Worm (Caenorhabditis elegans): ENCODE data around the gene flp-5.
A peak's percentile ranks its signal among the peaks of the same experiment; 100 is the strongest.

The flp-5 gene

ce11 chrX:8551687-8552327 lies 23.8 kb downstream of the flp-5 start, which contains the start of gene dhhc-14:
Gene dhhc-14 (plus strand): TSS chrX:8552277.
- TF ChIP-seq lin-15B (tag; optimal IDR thresholded peaks at IDR 0.05) (peak; percentile 76), skn-1 (tag; optimal IDR thresholded peaks at IDR 0.05) (peak; percentile 23), pha-4 (tag; optimal IDR thresholded peaks at IDR 0.05) (peak; percentile 45), hmg-11 (tag; optimal IDR thresholded peaks at IDR 0.05) (peak; percentile 57), pqm-1 (tag; optimal IDR thresholded peaks at IDR 0.05) (no peak), mdl-1 (tag; optimal IDR thresholded peaks at IDR 0.05) (peak; percentile 13), ZK546.5 (tag; optimal IDR thresholded peaks at IDR 0.05) (no peak), nhr-67 (tag; optimal IDR thresholded peaks at IDR 0.05) (no peak), lin-39 (tag; optimal IDR thresholded peaks at IDR 0.05) (peak; percentile 80), daf-12 (tag; optimal IDR thresholded peaks at IDR 0.05) (no peak), nhr-23 (tag; optimal IDR thresholded peaks at IDR 0.05) (peak; percentile 3), nfya-1 (tag; optimal IDR thresholded peaks at IDR 0.05; ENCODE audit: insufficient read depth) (peak; percentile 71), jun-1 (tag; optimal IDR thresholded peaks at IDR 0.05) (no peak)

ce11 chrX:8554029-8554428 lies 26.0 kb downstream of the flp-5 start:
- TF ChIP-seq nhr-23 (tag; optimal IDR thresholded peaks at IDR 0.05) (no peak), eor-1 (tag; optimal IDR thresholded peaks at IDR 0.05) (no peak), pqm-1 (tag; optimal IDR thresholded peaks at IDR 0.05) (no peak), ama-1 (optimal IDR thresholded peaks at IDR 0.05) (no peak), elt-1 (tag; optimal IDR thresholded peaks at IDR 0.05) (peak; percentile 83), nhr-43 (tag; optimal IDR thresholded peaks at IDR 0.05; ENCODE audit: poor library complexity, severe bottlenecking) (no peak), lsy-12 (tag; optimal IDR thresholded peaks at IDR 0.05) (no peak), nhr-25 (tag; optimal IDR thresholded peaks at IDR 0.05) (peak; percentile 52), zag-1 (tag; optimal IDR thresholded peaks at IDR 0.05) (no peak), elt-3 (tag; optimal IDR thresholded peaks at IDR 0.05) (no peak)

- TF ChIP-seq nfya-1 (tag; optimal IDR thresholded peaks at IDR 0.05; ENCODE audit: insufficient read depth) = peak; percentile 64
- no peak for TF ChIP-seq nhr-77 (tag; optimal IDR thresholded peaks at IDR 0.05)
- no peak for TF ChIP-seq egl-27 (tag; optimal IDR thresholded peaks at IDR 0.05)
- TF ChIP-seq zag-1 (tag; optimal IDR thresholded peaks at IDR 0.05) = no peak
- TF ChIP-seq pha-4 (tag; optimal IDR thresholded peaks at IDR 0.05) = peak; percentile 1
- no peak for TF ChIP-seq fkh-10 (GFP tag; optimal IDR thresholded peaks at IDR 0.05)
- peak; percentile 26 for TF ChIP-seq nhr-25 (tag; optimal IDR thresholded peaks at IDR 0.05)
- peak; percentile 68 for TF ChIP-seq lin-39 (tag; optimal IDR thresholded peaks at IDR 0.05)
- peak; percentile 12 for TF ChIP-seq sea-2 (GFP tag; optimal IDR thresholded peaks at IDR 0.05)
- no peak for TF ChIP-seq egl-5 (tag; optimal IDR thresholded peaks at IDR 0.05)
Measured at ce11 chrX:8556614-8557196, 28.7 kb downstream of the flp-5 start, which contains the start of gene utx-1. Gene utx-1 (plus strand): TSS chrX:8557146.

- TF ChIP-seq pqm-1 (tag; optimal IDR thresholded peaks at IDR 0.05) (no peak), nhr-67 (tag; optimal IDR thresholded peaks at IDR 0.05) (no peak), ama-1 (optimal IDR thresholded peaks at IDR 0.05) (no peak), lin-15B (tag; optimal IDR thresholded peaks at IDR 0.05) (no peak), nhr-25 (tag; optimal IDR thresholded peaks at IDR 0.05) (no peak), eor-1 (tag; optimal IDR thresholded peaks at IDR 0.05) (no peak), aly-2 (tag; optimal IDR thresholded peaks at IDR 0.05) (no peak), egl-27 (tag; optimal IDR thresholded peaks at IDR 0.05) (no peak)
Measured at ce11 chrX:8562586-8562985, 34.5 kb downstream of the flp-5 start.

- peak; percentile 49 for TF ChIP-seq elt-2 (tag; optimal IDR thresholded peaks at IDR 0.05)
- TF ChIP-seq elt-3 (tag; optimal IDR thresholded peaks at IDR 0.05) = peak in 1 of 3 experiments; percentile 66
- TF ChIP-seq nhr-12 (tag; optimal IDR thresholded peaks at IDR 0.05) = no peak
- no peak for TF ChIP-seq sea-2 (GFP tag; optimal IDR thresholded peaks at IDR 0.05)
- TF ChIP-seq ceh-9 (tag; optimal IDR thresholded peaks at IDR 0.05) = no peak
- TF ChIP-seq elt-1 (tag; optimal IDR thresholded peaks at IDR 0.05) = peak; percentile 62
- no peak for TF ChIP-seq fos-1 (tag; optimal IDR thresholded peaks at IDR 0.05)
- no peak for TF ChIP-seq ztf-4 (tag; optimal IDR thresholded peaks at IDR 0.05)
- TF ChIP-seq unc-62 (GFP tag; optimal IDR thresholded peaks at IDR 0.05) = no peak
- no peak for TF ChIP-seq unc-39 (tag; optimal IDR thresholded peaks at IDR 0.05)
- TF ChIP-seq nhr-11 (tag; optimal IDR thresholded peaks at IDR 0.05) = no peak
- no peak for TF ChIP-seq tbx-2 (tag; optimal IDR thresholded peaks at IDR 0.05)
- TF ChIP-seq nhr-25 (tag; optimal IDR thresholded peaks at IDR 0.05) = no peak
- no peak for TF ChIP-seq daf-12 (tag; optimal IDR thresholded peaks at IDR 0.05)
- no peak for TF ChIP-seq nhr-28 (tag; optimal IDR thresholded peaks at IDR 0.05)
- no peak for TF ChIP-seq ZK546.5 (tag; optimal IDR thresholded peaks at IDR 0.05)
- TF ChIP-seq lin-15B (tag; optimal IDR thresholded peaks at IDR 0.05) = no peak
- TF ChIP-seq jun-1 (tag; optimal IDR thresholded peaks at IDR 0.05) = peak; percentile 49
- TF ChIP-seq pha-4 (tag; optimal IDR thresholded peaks at IDR 0.05) = no peak
- no peak for TF ChIP-seq snpc-4 (tag; optimal IDR thresholded peaks at IDR 0.05)
- no peak for TF ChIP-seq mdl-1 (tag; optimal IDR thresholded peaks at IDR 0.05)
- no peak for TF ChIP-seq ceh-82 (tag; optimal IDR thresholded peaks at IDR 0.05)
- TF ChIP-seq ceh-16 (tag; optimal IDR thresholded peaks at IDR 0.05) = no peak
- peak; percentile 60 for TF ChIP-seq pqm-1 (tag; optimal IDR thresholded peaks at IDR 0.05)
Measured at ce11 chrX:8563663-8564450, 35.8 kb downstream of the flp-5 start.
